Fruit fly (Drosophila melanogaster): ENCODE data around the gene Ugt37A1.

Gene Ugt37A1

DNA sequence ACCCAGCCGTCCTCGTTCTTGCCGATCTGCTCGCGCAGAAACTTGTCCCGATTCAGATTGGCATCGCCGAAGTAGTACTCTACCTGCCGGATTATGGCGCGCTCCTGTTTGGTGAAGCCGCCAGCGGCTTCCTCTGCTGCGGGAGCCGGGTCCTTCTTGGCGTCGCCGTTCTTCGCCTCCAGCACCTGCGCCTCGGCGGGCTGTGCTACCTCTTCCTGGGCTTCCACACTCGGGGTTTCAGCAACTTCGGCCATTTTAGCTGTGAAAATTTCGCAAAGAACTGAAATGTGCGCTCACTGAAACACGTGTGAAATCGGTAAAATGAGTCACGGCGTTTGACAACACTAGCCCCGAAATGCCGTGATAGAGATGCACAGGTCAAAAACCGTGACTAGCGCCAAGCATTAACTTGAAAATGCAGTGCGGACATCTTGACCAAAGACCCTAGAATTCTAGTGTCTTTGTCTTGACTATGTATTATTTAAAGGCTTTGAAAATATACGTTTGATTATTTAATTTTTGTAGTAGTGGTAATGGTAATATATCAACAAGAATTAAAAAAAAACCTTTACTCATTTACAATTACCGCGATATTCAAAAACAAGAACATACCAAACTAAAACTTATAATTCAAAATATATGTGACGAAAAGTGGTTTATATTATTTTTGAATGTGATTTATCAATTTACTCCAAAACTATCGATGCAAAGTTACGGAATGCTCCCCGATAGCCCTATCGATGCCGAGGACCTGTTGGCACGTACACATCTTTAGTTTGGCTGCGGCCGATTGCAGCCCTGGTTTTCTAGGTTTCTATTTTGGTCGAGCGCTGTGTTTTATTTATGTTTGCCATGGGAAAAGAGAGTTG, 24.0 kb downstream of the Ugt37A1 start, which contains the start of the genes La and RtGEF (continued):
- TF ChIP-seq ranshi (GFP tag; IDR thresholded peaks at IDR 0.05): no peak
- no peak for TF ChIP-seq CG4282 (GFP tag; optimal IDR thresholded peaks at IDR 0.05)
- no peak for TF ChIP-seq en (GFP tag; optimal IDR thresholded peaks at IDR 0.05)
- peak; percentile 50 for TF ChIP-seq Atf-2 (GFP tag; optimal IDR thresholded peaks at IDR 0.05)
- peak; percentile 89 for TF ChIP-seq Sry-β (GFP tag; optimal IDR thresholded peaks at IDR 0.05)
- no peak for TF ChIP-seq ttk (GFP tag; IDR thresholded peaks at IDR 0.05)
- TF ChIP-seq run (tag; optimal IDR thresholded peaks at IDR 0.05): no peak
- peak; percentile 53 for TF ChIP-seq Camta (GFP tag; optimal IDR thresholded peaks at IDR 0.05)
- no peak for TF ChIP-seq hkb (optimal IDR thresholded peaks at IDR 0.05)
- TF ChIP-seq hkb (GFP tag; IDR thresholded peaks at IDR 0.05): no peak
- TF ChIP-seq Neu2 (GFP tag; optimal IDR thresholded peaks at IDR 0.05; ENCODE audit: borderline replicate concordance): no peak
- TF ChIP-seq CG3726 (GFP tag; IDR thresholded peaks at IDR 0.05): no peak

DNA sequence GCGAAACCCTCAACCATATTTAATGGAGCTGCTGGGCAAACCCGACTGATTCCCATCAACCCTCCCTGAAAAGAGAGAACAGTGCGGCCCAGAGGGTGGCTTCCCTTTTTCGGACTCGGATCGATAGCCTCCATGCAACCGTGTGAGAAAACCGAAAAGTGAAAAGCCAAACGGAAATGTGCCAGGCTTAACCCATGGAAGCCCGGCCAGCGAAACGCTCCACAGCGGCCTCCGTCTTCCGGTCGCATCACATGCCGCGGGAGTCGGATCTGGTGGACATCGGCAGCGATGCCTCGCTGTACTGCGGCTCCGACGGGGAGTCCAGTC, 31.9 kb downstream of the Ugt37A1 start:
- TF ChIP-seq Trl (optimal IDR thresholded peaks at IDR 0.05): peak in 1 of 2 experiments; percentile 28
- TF ChIP-seq Trl (GFP tag; optimal IDR thresholded peaks at IDR 0.05): no peak
- TF ChIP-seq onecut (GFP tag; IDR thresholded peaks at IDR 0.05): peak; percentile 94
- peak; percentile 53 for TF ChIP-seq CG2116 (GFP tag; optimal IDR thresholded peaks at IDR 0.05)
- TF ChIP-seq CG8478 (optimal IDR thresholded peaks at IDR 0.05): peak; percentile 31
- TF ChIP-seq CG16815 (GFP tag; optimal IDR thresholded peaks at IDR 0.05): no peak
- TF ChIP-seq CG6854 (GFP tag; optimal IDR thresholded peaks at IDR 0.05): peak; percentile 4

DNA sequence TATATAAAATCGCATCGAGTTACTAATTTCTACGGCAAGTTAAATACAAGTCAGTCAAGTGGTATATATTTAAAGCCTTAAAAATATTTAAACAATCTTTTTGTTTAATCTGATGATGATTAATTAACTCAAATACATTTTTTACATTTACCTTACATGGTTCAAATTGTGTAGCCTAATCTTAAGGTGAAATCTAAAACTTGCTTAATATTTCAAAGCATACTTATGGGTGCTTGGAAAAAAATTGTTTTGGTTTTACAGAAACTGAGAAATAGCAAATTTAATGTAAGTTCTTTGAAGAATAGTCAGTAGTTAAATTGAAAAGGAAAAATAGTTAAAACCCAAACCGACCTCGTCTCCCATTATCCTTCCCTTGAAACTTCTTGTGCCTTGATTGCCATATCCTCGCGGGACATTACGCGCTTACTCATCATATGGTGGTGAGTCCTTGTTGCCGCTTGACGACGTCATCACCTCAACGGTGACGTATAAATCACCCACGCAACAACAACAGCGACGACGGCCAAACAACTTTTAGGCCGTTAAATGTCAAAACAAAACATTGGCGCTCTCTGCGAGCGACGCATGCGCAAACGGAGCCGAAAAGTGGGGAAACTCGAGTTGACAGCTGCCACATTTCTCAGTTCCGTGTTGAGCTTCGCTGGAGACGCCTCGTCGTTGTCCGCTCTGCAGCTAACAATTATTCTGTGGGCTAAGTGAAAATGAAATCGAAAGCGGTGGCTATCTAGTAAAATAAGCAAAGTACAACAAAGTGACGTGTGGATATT, 32.5 kb downstream of the Ugt37A1 start:
- TF ChIP-seq CG5245 (GFP tag; optimal IDR thresholded peaks at IDR 0.05) (no peak), crol (GFP tag; IDR thresholded peaks at IDR 0.05) (no peak), CG3838 (GFP tag; optimal IDR thresholded peaks at IDR 0.05) (no peak), CG11085 (GFP tag; IDR thresholded peaks at IDR 0.05) (no peak), crc (GFP tag; optimal IDR thresholded peaks at IDR 0.05) (no peak), zen2 (GFP tag; IDR thresholded peaks at IDR 0.05; ENCODE audit: partially characterized antibody) (no peak), Hr51 (GFP tag; optimal IDR thresholded peaks at IDR 0.05) (peak in 1 of 2 experiments; percentile 18), CG2199 (GFP tag; IDR thresholded peaks at IDR 0.05) (no peak), CG14667 (GFP tag; IDR thresholded peaks at IDR 0.05) (no peak), CG4404 (GFP tag; IDR thresholded peaks at IDR 0.05) (no peak), chinmo (GFP tag; IDR thresholded peaks at IDR 0.05; ENCODE audit: partially characterized antibody) (0 out of 4 replicates have a peak, but pooled peaks have one; percentile 18), CG6683 (GFP tag; optimal IDR thresholded peaks at IDR 0.05) (no peak), odd (GFP tag; optimal IDR thresholded peaks at IDR 0.05) (no peak), oc (tag; optimal IDR thresholded peaks at IDR 0.05) (no peak), lov (optimal IDR thresholded peaks at IDR 0.05) (no peak), lov (GFP tag; IDR thresholded peaks at IDR 0.05) (no peak), CG3407 (GFP tag; optimal IDR thresholded peaks at IDR 0.05) (no peak), gce (GFP tag; IDR thresholded peaks at IDR 0.05) (no peak), CG31365 (tag; optimal IDR thresholded peaks at IDR 0.05) (no peak), prd (optimal IDR thresholded peaks at IDR 0.05) (no peak), prd (GFP tag; IDR thresholded peaks at IDR 0.05) (no peak), zen (tag; optimal IDR thresholded peaks at IDR 0.05) (peak; percentile 16), Ptx1 (GFP tag; IDR thresholded peaks at IDR 0.05) (no peak), CG10654 (GFP tag; optimal IDR thresholded peaks at IDR 0.05) (no peak), da (GFP tag; optimal IDR thresholded peaks at IDR 0.05) (no peak), Xrp1 (GFP tag; IDR thresholded peaks at IDR 0.05) (no peak), Nf-YA (GFP tag; IDR thresholded peaks at IDR 0.05) (no peak), hkb (optimal IDR thresholded peaks at IDR 0.05) (no peak), hkb (GFP tag; IDR thresholded peaks at IDR 0.05) (0 out of 2 replicates have a peak, but pooled peaks have one; percentile 7), kay (GFP tag; optimal IDR thresholded peaks at IDR 0.05) (peak; percentile 8), CG4360 (GFP tag; IDR thresholded peaks at IDR 0.05) (peak; percentile 66)

Measured in whole organism, embryonic.